Worm (Caenorhabditis elegans) whole organism, mixed stage, embryonic: ENCODE measurements around the gene Y46G5A.14.

ENCODE experiments used
- bed-3 ChIP-seq: fragments of 200-800 bp; sonication (Bioruptor generic); optimal IDR thresholded peaks from 3 replicates; lab custom pipeline; 2018; ENCODE audit warnings: mild to moderate bottlenecking, missing genetic modification characterization, moderate library complexity, missing compliant biosample characterization
- blmp-1 ChIP-seq: fragments of 150-350 bp; optimal IDR thresholded peaks from 2 replicates; lab custom pipeline; 2014; ENCODE audit warnings: missing biosample characterization, missing genetic modification characterization
- ceh-39 ChIP-seq: fragments of 150-350 bp; optimal IDR thresholded peaks from 2 replicates; lab custom pipeline; 2014; ENCODE audit warnings: missing biosample characterization, missing genetic modification characterization
- ceh-43 ChIP-seq: fragments of 200-800 bp; sonication (Bioruptor generic); optimal IDR thresholded peaks from 2 replicates; lab custom pipeline; 2018; ENCODE audit warnings: mild to moderate bottlenecking, missing genetic modification characterization, moderate library complexity, missing compliant biosample characterization
- ceh-83 ChIP-seq: fragments of 200-800 bp; sonication (Bioruptor generic); optimal IDR thresholded peaks from 2 replicates; lab custom pipeline; 2018; ENCODE audit warnings: mild to moderate bottlenecking, missing genetic modification characterization, missing compliant biosample characterization
- ces-1 ChIP-seq: fragments of 150-350 bp; optimal IDR thresholded peaks from 2 replicates; lab custom pipeline; 2014; ENCODE audit warnings: missing biosample characterization, missing genetic modification reagents, missing genetic modification characterization
- cnd-1 ChIP-seq: fragments of 200-800 bp; sonication (Bioruptor generic); optimal IDR thresholded peaks from 2 replicates; lab custom pipeline; 2018; ENCODE audit warnings: mild to moderate bottlenecking, missing genetic modification characterization, missing compliant biosample characterization
- elt-1 ChIP-seq: sonication (generic microtip); optimal IDR thresholded peaks from 2 replicates; lab custom pipeline; 2017; ENCODE audit warnings: missing genetic modification characterization, mild to moderate bottlenecking, missing compliant biosample characterization, antibody characterized with exemption, moderate library complexity, borderline replicate concordance; ENCODE audit not compliant: insufficient read depth
- elt-3 ChIP-seq: fragments of 150-350 bp; optimal IDR thresholded peaks from 2 replicates; lab custom pipeline; 2014; ENCODE audit warnings: missing biosample characterization, missing genetic modification characterization
- flh-1 ChIP-seq: fragments of 200-800 bp; sonication (Bioruptor generic); optimal IDR thresholded peaks from 2 replicates; lab custom pipeline; 2018; ENCODE audit warnings: mild to moderate bottlenecking, missing genetic modification characterization, moderate library complexity, missing compliant biosample characterization
- lin-13 ChIP-seq: fragments of 150-350 bp; optimal IDR thresholded peaks from 2 replicates; lab custom pipeline; 2014; ENCODE audit warnings: missing biosample characterization, missing genetic modification characterization
- lin-32 ChIP-seq: fragments of 200-800 bp; sonication (Bioruptor generic); optimal IDR thresholded peaks from 2 replicates; lab custom pipeline; 2018; ENCODE audit warnings: mild to moderate bottlenecking, missing genetic modification characterization, missing compliant biosample characterization
- lsy-2 ChIP-seq: fragments of 150-350 bp; optimal IDR thresholded peaks from 2 replicates; lab custom pipeline; 2014; ENCODE audit warnings: missing biosample characterization, missing genetic modification characterization
- mab-5 ChIP-seq: fragments of 150-350 bp; optimal IDR thresholded peaks from 2 replicates; lab custom pipeline; 2014; ENCODE audit warnings: missing biosample characterization, missing genetic modification characterization
- mep-1 ChIP-seq: fragments of 150-350 bp; optimal IDR thresholded peaks from 2 replicates; lab custom pipeline; 2017; ENCODE audit warnings: missing biosample characterization, missing genetic modification reagents, missing genetic modification characterization, inconsistent platforms
- mls-2 ChIP-seq: sonication (generic microtip); optimal IDR thresholded peaks from 2 replicates; lab custom pipeline; 2016; ENCODE audit warnings: mild to moderate bottlenecking, missing genetic modification characterization, moderate library complexity, missing compliant biosample characterization
- nhr-12 ChIP-seq: fragments of 150-350 bp; optimal IDR thresholded peaks from 2 replicates; lab custom pipeline; 2014; ENCODE audit warnings: missing biosample characterization, missing genetic modification characterization
- nhr-2 ChIP-seq: fragments of 150-350 bp; optimal IDR thresholded peaks from 2 replicates; lab custom pipeline; 2014; ENCODE audit warnings: missing biosample characterization, missing genetic modification characterization
- nhr-237 ChIP-seq: fragments of 150-350 bp; optimal IDR thresholded peaks from 2 replicates; lab custom pipeline; 2014; ENCODE audit warnings: missing biosample characterization, missing genetic modification characterization
- nhr-28 ChIP-seq: fragments of 150-350 bp; optimal IDR thresholded peaks from 2 replicates; lab custom pipeline; 2014; ENCODE audit warnings: missing biosample characterization, missing genetic modification characterization
- nhr-76 ChIP-seq: sonication (generic microtip); optimal IDR thresholded peaks from 2 replicates; lab custom pipeline; 2017; ENCODE audit warnings: missing biosample characterization, missing genetic modification characterization
- pha-4 ChIP-seq: fragments of 150-350 bp; optimal IDR thresholded peaks from 2 replicates; lab custom pipeline; 2018; ENCODE audit warnings: missing biosample characterization, missing genetic modification reagents, missing genetic modification characterization
- sem-2 ChIP-seq: fragments of 200-800 bp; sonication (Bioruptor generic); optimal IDR thresholded peaks from 2 replicates; lab custom pipeline; 2018; ENCODE audit warnings: mild to moderate bottlenecking, missing genetic modification characterization, missing compliant biosample characterization
- snpc-4 ChIP-seq: fragments of 150-350 bp; optimal IDR thresholded peaks from 2 replicates; lab custom pipeline; 2014; ENCODE audit warnings: missing biosample characterization, missing genetic modification characterization
- sptf-1 ChIP-seq: sonication (generic microtip); optimal IDR thresholded peaks from 2 replicates; lab custom pipeline; 2017; ENCODE audit warnings: mild to moderate bottlenecking, missing genetic modification characterization, moderate library complexity, missing compliant biosample characterization
- unc-120 ChIP-seq: sonication (generic microtip); optimal IDR thresholded peaks from 2 replicates; lab custom pipeline; 2017; ENCODE audit warnings: missing genetic modification characterization, missing compliant biosample characterization; ENCODE audit not compliant: poor library complexity, severe bottlenecking
- unc-39 ChIP-seq: fragments of 150-350 bp; optimal IDR thresholded peaks from 2 replicates; lab custom pipeline; 2014; ENCODE audit warnings: missing biosample characterization, missing genetic modification characterization
- zip-8 ChIP-seq: fragments of 150-350 bp; optimal IDR thresholded peaks from 2 replicates; lab custom pipeline; 2014; ENCODE audit warnings: missing biosample characterization, missing genetic modification characterization
- ztf-11 ChIP-seq: fragments of 150-350 bp; optimal IDR thresholded peaks from 2 replicates; lab custom pipeline; 2014; ENCODE audit warnings: missing biosample characterization, missing genetic modification characterization

Gene Y46G5A.14

DNA sequence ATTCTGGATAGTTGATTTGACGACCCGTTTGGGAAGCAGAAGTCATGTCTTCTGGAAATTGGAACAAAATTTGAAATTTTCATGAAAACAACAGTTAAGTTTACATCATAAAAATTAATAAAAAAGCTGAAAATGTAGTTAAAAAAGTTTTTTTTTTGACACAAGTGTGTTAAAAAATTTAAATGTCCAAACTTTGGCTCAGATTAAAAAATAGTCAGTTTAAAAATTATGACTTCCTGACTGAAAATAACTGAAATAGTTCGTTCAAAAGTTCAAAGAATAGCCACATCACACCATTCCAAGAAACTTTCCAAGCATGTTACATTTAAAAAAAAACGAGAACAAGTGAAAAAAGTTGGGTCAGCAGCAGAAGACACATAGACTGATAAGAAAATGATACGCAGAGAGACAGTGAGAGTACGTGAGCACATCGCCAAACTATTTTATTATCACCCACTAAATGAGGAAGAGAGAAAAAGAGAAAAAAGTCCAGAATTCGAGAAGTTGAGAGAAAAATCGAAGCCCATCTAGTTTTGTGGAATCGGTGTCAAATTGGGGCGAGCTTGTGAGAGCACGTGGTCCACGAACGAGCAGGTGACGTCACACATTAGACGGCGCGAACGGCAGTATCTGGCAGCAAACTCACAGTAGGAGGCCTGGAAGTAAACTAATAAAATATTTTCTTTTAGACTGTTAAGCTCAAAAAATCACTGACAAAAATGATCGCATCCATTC lies 42.1 kb downstream of the Y46G5A.14 start, which contains the start of gene acl-7:
Gene acl-7 (minus strand): TSS at position 51 of the 735 bp plus-strand sequence.
- TF ChIP-seq mab-5 (tag; lab: Kevin White, UChicago) (no peak), ceh-43 (GFP tag; lab: Kevin White, UChicago) (no peak), lsy-2 (tag; lab: Kevin White, UChicago) (no peak), ztf-11 (tag; lab: Kevin White, UChicago) (no peak), ceh-39 (tag; lab: Kevin White, UChicago) (no peak), mep-1 (tag; lab: Kevin White, UChicago) (no peak), elt-3 (tag; lab: Kevin White, UChicago) (no peak), pha-4 (tag; lab: Kevin White, UChicago) (no peak)

DNA sequence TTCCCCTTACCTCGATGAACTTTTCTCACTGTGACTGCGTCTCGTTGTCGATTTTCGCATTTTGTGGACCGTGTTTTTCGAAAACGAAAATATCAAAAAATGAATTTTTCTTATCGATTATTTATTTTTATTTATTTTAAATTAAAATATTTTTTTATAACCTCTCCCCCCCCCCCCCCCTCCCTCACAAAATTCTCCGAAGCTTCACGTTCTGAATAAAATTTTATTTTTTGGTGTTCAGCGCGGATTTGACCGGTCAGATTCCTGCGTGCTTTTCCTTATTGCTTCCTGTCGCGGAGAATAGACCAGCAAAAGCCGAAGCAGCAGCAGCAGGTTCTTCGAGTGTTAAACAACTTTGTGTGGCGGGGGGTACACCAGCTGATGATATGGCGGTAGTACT lies 44.0 kb downstream of the Y46G5A.14 start, which contains the start of gene Y46G5A.22:
Gene Y46G5A.22 (minus strand): TSS at position 101 of the 400 bp plus-strand sequence.
- TF ChIP-seq nhr-2 (tag; lab: Kevin White, UChicago) (no peak), bed-3 (no peak), mep-1 (tag; lab: Kevin White, UChicago) (no peak), pha-4 (tag; lab: Kevin White, UChicago) (no peak), elt-1 (tag; lab: Kevin White, UChicago) (no peak), nhr-12 (no peak), nhr-237 (tag; lab: Kevin White, UChicago) (no peak), nhr-28 (tag; lab: Kevin White, UChicago) (no peak), unc-120 (tag; lab: Kevin White, UChicago) (no peak), sptf-1 (tag; lab: Kevin White, UChicago) (no peak), lin-13 (tag; lab: Kevin White, UChicago) (no peak), blmp-1 (tag; lab: Kevin White, UChicago) (no peak), nhr-76 (no peak), sem-2 (GFP tag; lab: Kevin White, UChicago) (no peak), lin-32 (GFP tag; lab: Kevin White, UChicago) (no peak), ceh-83 (GFP tag; lab: Kevin White, UChicago) (no peak)

ce11 chrII:12819979-12820378 lies 45.5 kb downstream of the Y46G5A.14 start:
- TF ChIP-seq snpc-4 (tag; lab: Kevin White, UChicago) (no peak), nhr-237 (tag; lab: Kevin White, UChicago) (no peak), ceh-39 (tag; lab: Kevin White, UChicago) (no peak), sem-2 (GFP tag; lab: Kevin White, UChicago) (no peak), ceh-83 (GFP tag; lab: Kevin White, UChicago) (no peak), elt-3 (tag; lab: Kevin White, UChicago) (no peak), lin-13 (tag; lab: Kevin White, UChicago) (no peak), unc-39 (tag; lab: Kevin White, UChicago) (no peak), zip-8 (tag; lab: Kevin White, UChicago) (no peak), lsy-2 (tag; lab: Kevin White, UChicago) (no peak), flh-1 (GFP tag; lab: Kevin White, UChicago) (no peak), blmp-1 (tag; lab: Kevin White, UChicago) (no peak), ces-1 (GFP tag; lab: Kevin White, UChicago) (no peak), ztf-11 (tag; lab: Kevin White, UChicago) (no peak), sptf-1 (tag; lab: Kevin White, UChicago) (no peak), nhr-12 (no peak)

ce11 chrII:12823437-12823836 lies 48.9 kb downstream of the Y46G5A.14 start, which contains the start of gene Y46G5A.36:
Gene Y46G5A.36, plus strand, starts transcription at chrII:12823679.
- TF ChIP-seq elt-1 (tag; lab: Kevin White, UChicago) (no peak), cnd-1 (no peak), nhr-237 (tag; lab: Kevin White, UChicago) (no peak), ceh-43 (GFP tag; lab: Kevin White, UChicago) (no peak), lin-13 (tag; lab: Kevin White, UChicago) (no peak), nhr-2 (tag; lab: Kevin White, UChicago) (no peak), mls-2 (tag; lab: Kevin White, UChicago) (no peak), ceh-83 (GFP tag; lab: Kevin White, UChicago) (no peak), snpc-4 (tag; lab: Kevin White, UChicago) (no peak), bed-3 (no peak), lsy-2 (tag; lab: Kevin White, UChicago) (no peak), elt-3 (tag; lab: Kevin White, UChicago) (no peak), flh-1 (GFP tag; lab: Kevin White, UChicago) (no peak), ces-1 (GFP tag; lab: Kevin White, UChicago) (no peak), nhr-12 (no peak), unc-120 (tag; lab: Kevin White, UChicago) (no peak), ceh-39 (tag; lab: Kevin White, UChicago) (no peak)
